Fruit fly (Drosophila melanogaster): ENCODE measurements around the gene jub.

jub gene

DNA sequence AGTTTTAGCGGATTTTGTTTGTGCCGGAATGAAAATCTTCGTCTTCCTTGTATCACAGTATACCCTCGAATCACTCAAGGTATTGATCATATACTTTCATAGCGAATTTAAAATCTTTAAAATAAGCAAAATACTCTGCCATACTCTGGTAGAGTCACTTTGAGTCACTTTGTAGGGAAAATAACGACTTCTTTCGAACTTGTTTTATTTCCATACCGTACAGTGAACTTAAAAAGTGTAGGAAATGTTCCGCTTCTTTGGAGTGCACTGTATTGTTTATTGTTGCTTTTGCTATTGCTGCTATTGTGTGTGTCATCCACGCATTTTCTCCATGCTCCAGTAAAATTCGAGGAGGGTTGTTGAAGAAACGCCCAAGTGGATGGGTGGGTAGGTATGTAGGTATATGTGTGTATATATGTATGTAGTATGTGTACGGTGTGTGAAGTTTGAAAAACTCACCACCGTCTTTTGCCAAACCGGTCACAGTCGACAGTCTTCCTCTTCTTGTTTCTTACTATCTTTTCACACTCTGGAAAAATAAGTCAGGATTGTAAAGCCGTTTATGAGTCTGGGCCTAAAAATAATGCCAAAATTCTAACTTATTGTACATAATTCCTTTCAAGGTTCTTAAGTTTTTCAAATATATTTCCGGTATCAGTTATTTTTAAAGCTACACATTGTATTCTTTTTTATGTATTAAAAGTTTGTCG lies 41.0 kb downstream of the jub start (continued):
- TF ChIP-seq dan (GFP tag; IDR thresholded peaks at IDR 0.05) (no peak), CG1832 (GFP tag; optimal IDR thresholded peaks at IDR 0.05) (no peak), Neu2 (GFP tag; optimal IDR thresholded peaks at IDR 0.05; ENCODE audit: borderline replicate concordance) (no peak), CG10654 (GFP tag; optimal IDR thresholded peaks at IDR 0.05) (no peak), CG2129 (GFP tag; IDR thresholded peaks at IDR 0.05; ENCODE audit: partially characterized antibody) (no peak), insv (GFP tag; optimal IDR thresholded peaks at IDR 0.05) (no peak), Drgx (GFP tag; IDR thresholded peaks at IDR 0.05) (no peak), Meics (GFP tag; optimal IDR thresholded peaks at IDR 0.05) (peak; percentile 35), inv (GFP tag; IDR thresholded peaks at IDR 0.05; ENCODE audit: partially characterized antibody) (no peak), CG4360 (GFP tag; IDR thresholded peaks at IDR 0.05) (no peak), sc (optimal IDR thresholded peaks at IDR 0.05) (no peak), sc (GFP tag; optimal IDR thresholded peaks at IDR 0.05) (no peak), CG11504 (tag; optimal IDR thresholded peaks at IDR 0.05) (peak; percentile 59), kni (GFP tag; optimal IDR thresholded peaks at IDR 0.05) (peak; percentile 75), dmrt11E (tag; optimal IDR thresholded peaks at IDR 0.05) (no peak), maf-S (GFP tag; optimal IDR thresholded peaks at IDR 0.05) (no peak), mirr (GFP tag; optimal IDR thresholded peaks at IDR 0.05) (no peak), esg (GFP tag; conservative IDR thresholded peaks at IDR 0.05) (0 out of 2 replicates have a peak, but pooled peaks have one; percentile 16), lbe (GFP tag; optimal IDR thresholded peaks at IDR 0.05) (no peak), tna (GFP tag; IDR thresholded peaks at IDR 0.05; ENCODE audit: partially characterized antibody) (no peak), CG8281 (tag; optimal IDR thresholded peaks at IDR 0.05) (no peak), CG10209 (GFP tag; optimal IDR thresholded peaks at IDR 0.05) (no peak), dimm (GFP tag; IDR thresholded peaks at IDR 0.05) (no peak), CG2116 (GFP tag; optimal IDR thresholded peaks at IDR 0.05) (no peak), corto (GFP tag; optimal IDR thresholded peaks at IDR 0.05) (no peak), nom (GFP tag; optimal IDR thresholded peaks at IDR 0.05) (no peak), cg (GFP tag; optimal IDR thresholded peaks at IDR 0.05) (peak; percentile 34), CG30020 (tag; optimal IDR thresholded peaks at IDR 0.05) (no peak), CG14014 (GFP tag; IDR thresholded peaks at IDR 0.05) (no peak), pho (GFP tag; optimal IDR thresholded peaks at IDR 0.05) (no peak), ERR (GFP tag; optimal IDR thresholded peaks at IDR 0.05) (no peak), gro (GFP tag; optimal IDR thresholded peaks at IDR 0.05) (no peak), fd102C (GFP tag; optimal IDR thresholded peaks at IDR 0.05) (no peak), CG4707 (GFP tag; optimal IDR thresholded peaks at IDR 0.05) (no peak), CG1647 (GFP tag; optimal IDR thresholded peaks at IDR 0.05) (peak; percentile 22), CG12236 (GFP tag; optimal IDR thresholded peaks at IDR 0.05) (no peak), CG11093 (GFP tag; IDR thresholded peaks at IDR 0.05) (no peak), CG8924 (tag; optimal IDR thresholded peaks at IDR 0.05) (peak; percentile 49), dati (GFP tag; IDR thresholded peaks at IDR 0.05) (no peak), sna (GFP tag; IDR thresholded peaks at IDR 0.05; ENCODE audit: partially characterized antibody) (no peak), wdn (GFP tag; IDR thresholded peaks at IDR 0.05) (no peak), salm (tag; optimal IDR thresholded peaks at IDR 0.05) (no peak), dmrt99B (tag; optimal IDR thresholded peaks at IDR 0.05) (peak; percentile 65), Adf1 (GFP tag; IDR thresholded peaks at IDR 0.05) (no peak), exex (tag; optimal IDR thresholded peaks at IDR 0.05) (no peak), Taf1 (GFP tag; IDR thresholded peaks at IDR 0.05) (no peak), Pdp1 (GFP tag; optimal IDR thresholded peaks at IDR 0.05) (peak; percentile 9 to 29), HHEX (GFP tag; optimal IDR thresholded peaks at IDR 0.05) (peak; percentile 50), klu (GFP tag; IDR thresholded peaks at IDR 0.05) (no peak), Dbx (GFP tag; IDR thresholded peaks at IDR 0.05) (peak; percentile 35; the same call in 1 of the 3 replicates)

All from whole organism, embryonic.